Fruit fly (Drosophila melanogaster): ENCODE measurements around the gene Cpr65Ec.

The Cpr65Ec gene

dm6 chr3L:7105693-7106092, 12.7 kb downstream of the Cpr65Ec start (continued):
- TF ChIP-seq Lim3 (GFP tag; IDR thresholded peaks at IDR 0.05) = no peak
- TF ChIP-seq bsh (GFP tag; optimal IDR thresholded peaks at IDR 0.05) = peak in 1 of 2 experiments; percentile 37
- no peak for TF ChIP-seq CG17568 (GFP tag; optimal IDR thresholded peaks at IDR 0.05)
- no peak for TF ChIP-seq Sox100B (GFP tag; optimal IDR thresholded peaks at IDR 0.05)
- no peak for TF ChIP-seq CG8290 (GFP tag; optimal IDR thresholded peaks at IDR 0.05)
- TF ChIP-seq CG8290 (tag; optimal IDR thresholded peaks at IDR 0.05) = no peak
- no peak for TF ChIP-seq caup (GFP tag; optimal IDR thresholded peaks at IDR 0.05; ENCODE audit: severe bottlenecking)
- no peak for TF ChIP-seq Myb (GFP tag; optimal IDR thresholded peaks at IDR 0.05)
- 0 out of 3 replicates have a peak, but pooled peaks have one; percentile 32 for TF ChIP-seq CG17361 (GFP tag; IDR thresholded peaks at IDR 0.05)
- TF ChIP-seq CG10543 (GFP tag; optimal IDR thresholded peaks at IDR 0.05) = no peak
- no peak for TF ChIP-seq ase (GFP tag; IDR thresholded peaks at IDR 0.05)
- peak; percentile 38 for TF ChIP-seq Oli (tag; optimal IDR thresholded peaks at IDR 0.05)
- TF ChIP-seq CG17186 (GFP tag; optimal IDR thresholded peaks at IDR 0.05) = no peak
- no peak for TF ChIP-seq sr (GFP tag; IDR thresholded peaks at IDR 0.05)
- no peak for TF ChIP-seq Rx (GFP tag; IDR thresholded peaks at IDR 0.05)
- TF ChIP-seq kah (GFP tag; optimal IDR thresholded peaks at IDR 0.05) = no peak
- TF ChIP-seq CG11504 (tag; optimal IDR thresholded peaks at IDR 0.05) = peak; percentile 59
- no peak for TF ChIP-seq Opbp (GFP tag; IDR thresholded peaks at IDR 0.05; ENCODE audit: partially characterized antibody)
- peak; percentile 49 for TF ChIP-seq Sox102F (GFP tag; optimal IDR thresholded peaks at IDR 0.05)
- no peak for TF ChIP-seq dysf (GFP tag; IDR thresholded peaks at IDR 0.05)
- TF ChIP-seq CG9437 (GFP tag; optimal IDR thresholded peaks at IDR 0.05) = no peak
- TF ChIP-seq CG4854 (GFP tag; optimal IDR thresholded peaks at IDR 0.05) = no peak
- TF ChIP-seq CG3281 (GFP tag; optimal IDR thresholded peaks at IDR 0.05) = no peak
- no peak for TF ChIP-seq gro (GFP tag; optimal IDR thresholded peaks at IDR 0.05)
- no peak for TF ChIP-seq Mes4 (GFP tag; optimal IDR thresholded peaks at IDR 0.05)
- TF ChIP-seq CG30431 (GFP tag; optimal IDR thresholded peaks at IDR 0.05) = no peak
- no peak for TF ChIP-seq CG5180 (GFP tag; optimal IDR thresholded peaks at IDR 0.05)
- TF ChIP-seq CG1024 (GFP tag; IDR thresholded peaks at IDR 0.05) = no peak
- TF ChIP-seq CG10565 (GFP tag; optimal IDR thresholded peaks at IDR 0.05) = no peak
- TF ChIP-seq chn (GFP tag; optimal IDR thresholded peaks at IDR 0.05) = no peak
- TF ChIP-seq Ssrp (tag; optimal IDR thresholded peaks at IDR 0.05) = no peak
- TF ChIP-seq Med (GFP tag) = no peak
- TF ChIP-seq crp (GFP tag; optimal IDR thresholded peaks at IDR 0.05) = no peak
- no peak for TF ChIP-seq CG11085 (GFP tag; IDR thresholded peaks at IDR 0.05)
- no peak for TF ChIP-seq peb (GFP tag; IDR thresholded peaks at IDR 0.05)
- no peak for TF ChIP-seq Vsx1 (GFP tag; optimal IDR thresholded peaks at IDR 0.05)
- no peak for TF ChIP-seq CG2875 (GFP tag; optimal IDR thresholded peaks at IDR 0.05)
- TF ChIP-seq CG5953 (GFP tag; IDR thresholded peaks at IDR 0.05) = no peak
- TF ChIP-seq CG3407 (GFP tag; optimal IDR thresholded peaks at IDR 0.05) = peak; percentile 3
- no peak for TF ChIP-seq dan (GFP tag; IDR thresholded peaks at IDR 0.05)
- no peak for TF ChIP-seq run (tag; optimal IDR thresholded peaks at IDR 0.05)
- TF ChIP-seq sqz (GFP tag; optimal IDR thresholded peaks at IDR 0.05) = no peak
- TF ChIP-seq CG7271 (tag; optimal IDR thresholded peaks at IDR 0.05) = no peak
- no peak for TF ChIP-seq CG13287 (GFP tag; IDR thresholded peaks at IDR 0.05; ENCODE audit: partially characterized antibody)
- peak; percentile 18 for TF ChIP-seq CG17359 (tag; optimal IDR thresholded peaks at IDR 0.05)
- peak; percentile 46 for TF ChIP-seq CG1603 (tag; optimal IDR thresholded peaks at IDR 0.05)
- TF ChIP-seq CG3726 (GFP tag; IDR thresholded peaks at IDR 0.05) = no peak
- no peak for TF ChIP-seq zfh2 (GFP tag; optimal IDR thresholded peaks at IDR 0.05)
- TF ChIP-seq CG4617 (GFP tag; optimal IDR thresholded peaks at IDR 0.05; ENCODE audit: borderline replicate concordance) = no peak
- no peak for TF ChIP-seq HLH3B (GFP tag; IDR thresholded peaks at IDR 0.05)
- no peak for TF ChIP-seq pfk (GFP tag; optimal IDR thresholded peaks at IDR 0.05)

Data from whole organism, embryonic.